Worm (Caenorhabditis elegans): ENCODE results near the gene swsn-4.

ce11 chrIV:11089527-11089926 lies 36.3 kb upstream of the swsn-4 start, which contains the start of gene M7.7:
- TF ChIP-seq fkh-8 (tag; optimal IDR thresholded peaks at IDR 0.05) (no peak), nhr-90 (tag; optimal IDR thresholded peaks at IDR 0.05; ENCODE audit: poor library complexity) (no peak), nhr-237 (tag; optimal IDR thresholded peaks at IDR 0.05) (no peak), nhr-76 (tag; optimal IDR thresholded peaks at IDR 0.05) (no peak), mep-1 (tag; optimal IDR thresholded peaks at IDR 0.05) (no peak), mab-9 (GFP tag; IDR thresholded peaks at IDR 0.05) (no peak), unc-86 (tag; optimal IDR thresholded peaks at IDR 0.05) (no peak), jun-1 (tag; optimal IDR thresholded peaks at IDR 0.05) (no peak), fkh-10 (GFP tag; optimal IDR thresholded peaks at IDR 0.05) (no peak)

All from whole organism, L1 larva.